Worm (Caenorhabditis elegans): ENCODE data around the gene lgc-28.

- TF ChIP-seq ZK546.5 (tag; optimal IDR thresholded peaks at IDR 0.05) (no peak), nhr-28 (tag; optimal IDR thresholded peaks at IDR 0.05) (no peak), ztf-11 (tag; optimal IDR thresholded peaks at IDR 0.05) (no peak), lin-39 (tag; optimal IDR thresholded peaks at IDR 0.05) (no peak), sea-2 (GFP tag; optimal IDR thresholded peaks at IDR 0.05) (no peak), snpc-4 (tag; optimal IDR thresholded peaks at IDR 0.05) (no peak), ceh-16 (tag; optimal IDR thresholded peaks at IDR 0.05) (no peak), zag-1 (tag; optimal IDR thresholded peaks at IDR 0.05) (no peak), nhr-76 (tag; optimal IDR thresholded peaks at IDR 0.05) (no peak), mdl-1 (tag; optimal IDR thresholded peaks at IDR 0.05) (no peak)
Measured at ce11 chrII:2640982-2641381, 16.1 kb downstream of the lgc-28 start, which contains the start of gene F22E5.23.

Measured in whole organism, L3 larva.